Fruit fly (Drosophila melanogaster) whole organism, embryonic: Measurements from ENCODE around the gene Erk7.

Experiments used
- Aef1 ChIP-seq: fragments of 200-800 bp; sonication (Bioruptor generic); IDR thresholded peaks from 3 replicates; pipeline ENCODE4 v1.3.6; 2022; ENCODE audit warnings: missing biosample characterization, missing genetic modification characterization
- CG1024 ChIP-seq: fragments of 200-800 bp; sonication (Bioruptor generic); IDR thresholded peaks from 2 replicates; pipeline ENCODE4 v1.3.6; 2022; ENCODE audit warnings: missing biosample characterization, missing genetic modification characterization
- CG12104 ChIP-seq: fragments of 200-800 bp; sonication (Bioruptor generic); optimal IDR thresholded peaks from 3 replicates; lab custom pipeline; 2016; ENCODE audit warnings: missing biosample characterization, missing genetic modification characterization
- CG12391 ChIP-seq: fragments of 200-800 bp; sonication (Bioruptor generic); optimal IDR thresholded peaks from 3 replicates; lab custom pipeline; 2018; ENCODE audit warnings: missing biosample characterization, mild to moderate bottlenecking, missing genetic modification characterization, moderate library complexity
- CG13123 ChIP-seq: fragments of 200-800 bp; sonication (Bioruptor generic); optimal IDR thresholded peaks from 2 replicates; lab custom pipeline; 2016; ENCODE audit warnings: missing biosample characterization, missing genetic modification characterization
- CG13287 ChIP-seq: fragments of 200-800 bp; sonication (Bioruptor generic); IDR thresholded peaks from 2 replicates; pipeline ENCODE4 v1.3.6; 2022; ENCODE audit warnings: missing biosample characterization, missing genetic modification characterization; ENCODE audit not compliant: partially characterized antibody
- CG14441 ChIP-seq: fragments of 200-800 bp; sonication (Bioruptor generic); IDR thresholded peaks from 2 replicates; pipeline ENCODE4 v1.3.6; 2022; ENCODE audit warnings: missing biosample characterization, missing genetic modification characterization
- CG1832 ChIP-seq: fragments of 200-800 bp; sonication (Bioruptor generic); optimal IDR thresholded peaks from 2 replicates; lab custom pipeline; 2017; ENCODE audit warnings: missing biosample characterization, mild to moderate bottlenecking, missing genetic modification characterization, inconsistent platforms
- CG2116 ChIP-seq: fragments of 200-800 bp; sonication (Bioruptor generic); optimal IDR thresholded peaks from 3 replicates; lab custom pipeline; 2018; ENCODE audit warnings: missing biosample characterization, mild to moderate bottlenecking, missing genetic modification characterization
- CG3163 ChIP-seq: fragments of 200-800 bp; sonication (Bioruptor generic); optimal IDR thresholded peaks from 3 replicates; lab custom pipeline; 2016; ENCODE audit warnings: missing biosample characterization, missing genetic modification characterization
- CG34224 ChIP-seq: fragments of 200-800 bp; sonication (Bioruptor generic); IDR thresholded peaks from 3 replicates; pipeline ENCODE4 v1.3.6; 2022; ENCODE audit warnings: missing biosample characterization, missing genetic modification characterization; ENCODE audit not compliant: partially characterized antibody
- CG6791 ChIP-seq: fragments of 200-800 bp; sonication (Bioruptor generic); IDR thresholded peaks from 3 replicates; pipeline ENCODE4 v1.3.6; 2022; ENCODE audit warnings: missing biosample characterization, missing genetic modification characterization; ENCODE audit not compliant: partially characterized antibody
- CG7963 ChIP-seq: fragments of 200-800 bp; sonication (Bioruptor generic); IDR thresholded peaks from 3 replicates; pipeline ENCODE4 v1.3.6; 2022; ENCODE audit warnings: missing biosample characterization, missing genetic modification characterization; ENCODE audit not compliant: partially characterized antibody
- CG9797 ChIP-seq: fragments of 200-800 bp; sonication (Bioruptor generic); optimal IDR thresholded peaks from 3 replicates; lab custom pipeline; 2018; ENCODE audit warnings: missing biosample characterization, mild to moderate bottlenecking, missing genetic modification characterization
- CoRest ChIP-seq: fragments of 200-800 bp; sonication (Bioruptor generic); optimal IDR thresholded peaks from 3 replicates; lab custom pipeline; 2018; ENCODE audit warnings: missing biosample characterization, mild to moderate bottlenecking, missing genetic modification characterization, moderate library complexity
- Deaf1 ChIP-seq: fragments of 200-800 bp; optimal IDR thresholded peaks from 3 replicates; lab custom pipeline; 2019; ENCODE audit warnings: missing biosample characterization, mild to moderate bottlenecking, missing genetic modification characterization, moderate library complexity
- Dll ChIP-seq: fragments of 200-800 bp; sonication (Bioruptor generic); IDR thresholded peaks from 4 replicates; pipeline ENCODE4 v1.3.6; 2022; ENCODE audit warnings: missing biosample characterization, missing genetic modification characterization; ENCODE audit not compliant: partially characterized antibody
- Dp ChIP-seq: fragments of 200-800 bp; sonication (Bioruptor generic); optimal IDR thresholded peaks from 2 replicates; lab custom pipeline; 2018; ENCODE audit warnings: missing biosample characterization, mild to moderate bottlenecking, missing genetic modification characterization, moderate library complexity
- E2f2 ChIP-seq: fragments of 200-800 bp; sonication (Bioruptor generic); IDR thresholded peaks from 2 replicates; pipeline ENCODE4 v1.3.6; 2022; ENCODE audit warnings: missing biosample characterization, missing genetic modification characterization
- Elba2 ChIP-seq: fragments of 200-800 bp; sonication (Bioruptor generic); optimal IDR thresholded peaks from 3 replicates; lab custom pipeline; 2016; ENCODE audit warnings: missing biosample characterization, missing genetic modification characterization
- Gug ChIP-seq: fragments of 200-800 bp; sonication (Bioruptor generic); IDR thresholded peaks from 4 replicates; pipeline ENCODE4 v1.3.6; 2022; ENCODE audit warnings: missing biosample characterization, missing genetic modification characterization
- HHEX ChIP-seq: fragments of 200-800 bp; sonication (Bioruptor generic); optimal IDR thresholded peaks from 3 replicates; lab custom pipeline; 2017; ENCODE audit warnings: missing biosample characterization, mild to moderate bottlenecking, missing genetic modification characterization, missing genetic modification reagents
- Jarid2 ChIP-seq: fragments of 200-800 bp; sonication (Bioruptor generic); optimal IDR thresholded peaks from 3 replicates; lab custom pipeline; 2017; ENCODE audit warnings: mild to moderate bottlenecking, missing biosample characterization, missing genetic modification reagents, missing genetic modification characterization
- MTF-1 ChIP-seq: fragments of 200-800 bp; sonication (Bioruptor generic); optimal IDR thresholded peaks from 2 replicates; lab custom pipeline; 2018; ENCODE audit warnings: missing biosample characterization, mild to moderate bottlenecking, missing genetic modification characterization, borderline replicate concordance
- Nf-YA ChIP-seq: fragments of 200-800 bp; sonication (Bioruptor generic); IDR thresholded peaks from 2 replicates; pipeline ENCODE4 v1.3.6; 2022; ENCODE audit warnings: missing biosample characterization, missing genetic modification characterization
- Nf-YB ChIP-seq: fragments of 200-800 bp; sonication (Bioruptor generic); optimal IDR thresholded peaks from 3 replicates; lab custom pipeline; 2019; ENCODE audit warnings: missing biosample characterization, mild to moderate bottlenecking, missing genetic modification characterization, moderate library complexity
- Nf-YC ChIP-seq: fragments of 200-800 bp; optimal IDR thresholded peaks from 3 replicates; lab custom pipeline; 2019; ENCODE audit warnings: missing biosample characterization, mild to moderate bottlenecking, missing genetic modification characterization, moderate library complexity
- Sry-δ ChIP-seq: fragments of 200-800 bp; sonication (Bioruptor generic); optimal IDR thresholded peaks from 2 replicates; lab custom pipeline; 2016; ENCODE audit warnings: missing biosample characterization, missing genetic modification characterization
- YL-1 ChIP-seq: fragments of 200-800 bp; sonication (Bioruptor generic); optimal IDR thresholded peaks from 3 replicates; lab custom pipeline; 2017; ENCODE audit warnings: missing biosample characterization, mild to moderate bottlenecking, missing genetic modification characterization
- amos ChIP-seq: fragments of 200-800 bp; sonication (Bioruptor generic); IDR thresholded peaks from 2 replicates; pipeline ENCODE4 v1.3.6; 2022; ENCODE audit warnings: missing biosample characterization, missing genetic modification characterization; ENCODE audit not compliant: partially characterized antibody
- ato ChIP-seq: fragments of 200-800 bp; sonication (Bioruptor generic); IDR thresholded peaks from 2 replicates; pipeline ENCODE4 v1.3.6; 2022; ENCODE audit warnings: missing biosample characterization, missing genetic modification characterization; ENCODE audit not compliant: partially characterized antibody
- bowl ChIP-seq: fragments of 200-800 bp; sonication (Bioruptor generic); IDR thresholded peaks from 2 replicates; pipeline ENCODE4 v1.3.6; 2022; ENCODE audit warnings: missing biosample characterization, missing genetic modification characterization
- chn ChIP-seq: fragments of 200-800 bp; sonication (Bioruptor generic); optimal IDR thresholded peaks from 2 replicates; lab custom pipeline; 2016; ENCODE audit warnings: missing biosample characterization, missing genetic modification characterization
- crol ChIP-seq: fragments of 200-800 bp; sonication (Bioruptor generic); IDR thresholded peaks from 2 replicates; pipeline ENCODE4 v1.3.6; 2022; ENCODE audit warnings: missing biosample characterization, missing genetic modification characterization
- gfzf ChIP-seq: fragments of 200-800 bp; sonication (Bioruptor generic); optimal IDR thresholded peaks from 2 replicates; lab custom pipeline; 2016; ENCODE audit warnings: missing biosample characterization, mild to moderate bottlenecking, missing genetic modification characterization, moderate library complexity
- gsb-n ChIP-seq: fragments of 200-800 bp; sonication (Bioruptor generic); optimal IDR thresholded peaks from 3 replicates; lab custom pipeline; 2018; ENCODE audit warnings: missing biosample characterization, mild to moderate bottlenecking, missing genetic modification characterization
- ham ChIP-seq: fragments of 200-800 bp; sonication (Bioruptor generic); IDR thresholded peaks from 2 replicates; pipeline ENCODE4 v1.3.6; 2022; ENCODE audit warnings: missing biosample characterization, missing genetic modification characterization
- hb ChIP-seq: fragments of 200-800 bp; sonication (Bioruptor generic); IDR thresholded peaks from 3 replicates; pipeline ENCODE4 v1.3.6; 2022; ENCODE audit warnings: missing biosample characterization, missing genetic modification characterization; ENCODE audit not compliant: partially characterized antibody
- pnt ChIP-seq: fragments of 200-800 bp; sonication (Bioruptor generic); optimal IDR thresholded peaks from 3 replicates; lab custom pipeline; 2016; ENCODE audit warnings: missing biosample characterization, missing genetic modification characterization
- psq ChIP-seq: fragments of 200-800 bp; sonication (Bioruptor generic); optimal IDR thresholded peaks from 2 replicates; lab custom pipeline; 2017; ENCODE audit warnings: missing biosample characterization, missing genetic modification characterization
- pzg ChIP-seq: fragments of 200-800 bp; sonication (Bioruptor generic); optimal IDR thresholded peaks from 3 replicates; lab custom pipeline; 2018; ENCODE audit warnings: missing biosample characterization, mild to moderate bottlenecking, missing genetic modification characterization, moderate library complexity
- sd ChIP-seq: fragments of 200-800 bp; sonication (Bioruptor generic); optimal IDR thresholded peaks from 3 replicates; lab custom pipeline; 2018; ENCODE audit warnings: missing biosample characterization, mild to moderate bottlenecking, missing genetic modification characterization, moderate library complexity
- shn ChIP-seq: fragments of 200-800 bp; sonication (Bioruptor generic); optimal IDR thresholded peaks from 3 replicates; lab custom pipeline; 2016; ENCODE audit warnings: missing biosample characterization, missing genetic modification characterization
- sug ChIP-seq: fragments of 200-800 bp; optimal IDR thresholded peaks from 2 replicates; lab custom pipeline; 2019; ENCODE audit warnings: missing biosample characterization, mild to moderate bottlenecking, missing genetic modification characterization, moderate library complexity
- tll ChIP-seq, 2 experiments: fragments of 200-800 bp in 1 of 2; fragments of >200 bp in 1 of 2; sonication (Bioruptor generic) in 1 of 2; optimal IDR thresholded peaks; 2 replicates each; lab custom pipeline; 2017 to 2019; ENCODE audit warnings: missing biosample characterization in 2 of 2, missing genetic modification characterization in 2 of 2, mild to moderate bottlenecking in 1 of 2, moderate library complexity in 1 of 2
- vnd ChIP-seq: fragments of 200-800 bp; sonication (Bioruptor generic); IDR thresholded peaks from 3 replicates; pipeline ENCODE4 v1.3.6; 2022; ENCODE audit warnings: missing biosample characterization, missing genetic modification characterization; ENCODE audit not compliant: partially characterized antibody
- yki ChIP-seq: fragments of >200 bp; optimal IDR thresholded peaks from 3 replicates; lab custom pipeline; 2018

Gene Erk7

DNA sequence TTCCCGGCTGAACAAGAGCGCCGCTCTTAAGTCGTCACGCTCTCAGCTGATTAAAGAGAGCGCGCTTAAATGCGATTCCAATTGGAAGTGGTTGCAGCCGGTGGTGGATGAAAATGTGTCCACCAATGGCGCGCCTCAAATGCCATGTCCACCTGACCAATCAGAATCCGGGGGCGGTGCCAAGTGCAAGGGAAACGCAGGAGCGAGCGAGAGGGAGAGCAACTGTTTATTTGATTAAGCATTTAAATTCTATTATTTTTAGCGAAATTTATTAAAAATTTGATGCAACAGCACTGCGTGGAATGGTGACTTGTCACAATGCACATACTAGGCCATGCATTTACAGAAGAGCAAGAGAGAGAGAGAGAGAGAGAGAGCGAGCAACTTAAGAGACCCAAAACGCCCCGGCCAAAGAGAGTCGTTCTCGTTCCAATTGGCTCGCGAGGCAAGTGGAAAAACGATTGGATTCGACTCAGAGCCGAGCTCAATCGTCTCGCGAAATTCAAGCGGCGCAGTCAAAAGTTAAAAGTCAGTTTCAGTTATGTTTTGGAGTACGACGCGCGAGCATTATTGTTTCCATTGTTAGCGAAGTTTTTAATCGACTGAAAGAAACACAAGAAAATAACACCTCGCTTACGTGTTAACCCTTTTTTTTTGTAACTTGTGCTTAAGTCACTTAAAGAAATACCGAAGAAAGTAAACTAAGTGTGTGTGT is 16.7 kb upstream of the Erk7 start, which contains the start of gene lz (continued):
- TF ChIP-seq CG12104 (GFP tag; lab: Kevin White, UChicago), result no peak
- no peak for TF ChIP-seq CG12391 (tag; lab: Kevin White, UChicago)
- 0 out of 2 replicates have a peak, but pooled peaks have one; percentile 8 for TF ChIP-seq CG13287
- TF ChIP-seq pnt (GFP tag; lab: Kevin White, UChicago), result no peak
- TF ChIP-seq chn (GFP tag; lab: Kevin White, UChicago), result no peak
- TF ChIP-seq tll (GFP tag; optimal IDR thresholded peaks at IDR 0.05; lab: Kevin White, UChicago), result peak in 1 of 2 experiments; percentile 52
- no peak for TF ChIP-seq Aef1 (GFP tag; lab: Robert Waterston, UW)
- no peak for TF ChIP-seq Gug (GFP tag; lab: Robert Waterston, UW)
- TF ChIP-seq Dll (GFP tag; lab: Robert Waterston, UW), result peak; percentile 56; the same call in 1 of the 4 replicates
- TF ChIP-seq HHEX (GFP tag; lab: Kevin White, UChicago), result no peak
- peak; percentile 37; the same call in 1 of the 2 replicates for TF ChIP-seq Nf-YA (GFP tag; lab: Robert Waterston, UW)
- peak; percentile 63 for TF ChIP-seq CG1832
- TF ChIP-seq CG1024 (GFP tag; lab: Robert Waterston, UW), result no peak
- no peak for TF ChIP-seq psq
- TF ChIP-seq yki (lab: Kevin White, UChicago), result peak; percentile 73
- TF ChIP-seq Nf-YC (tag; lab: Kevin White, UChicago), result peak; percentile 99
- TF ChIP-seq pzg (GFP tag; lab: Kevin White, UChicago), result no peak
- peak; percentile 62 for TF ChIP-seq Jarid2
- peak; percentile 15 for TF ChIP-seq gsb-n (tag; lab: Kevin White, UChicago)
- 0 out of 3 replicates have a peak, but pooled peaks have one; percentile 19 for TF ChIP-seq CG34224 (GFP tag; lab: Robert Waterston, UW)
- peak; percentile 86 for TF ChIP-seq Deaf1
- peak; percentile 100 for TF ChIP-seq Nf-YB (GFP tag; lab: Kevin White, UChicago)
- TF ChIP-seq CG3163 (GFP tag; lab: Kevin White, UChicago), result peak; percentile 95
- TF ChIP-seq Elba2 (GFP tag; lab: Kevin White, UChicago), result peak; percentile 43

- no peak for TF ChIP-seq shn
- no peak for TF ChIP-seq bowl (GFP tag; lab: Robert Waterston, UW)
- TF ChIP-seq ato (GFP tag; lab: Robert Waterston, UW), result 0 out of 2 replicates have a peak, but pooled peaks have one; percentile 34
- TF ChIP-seq Dp (GFP tag; lab: Kevin White, UChicago), result peak; percentile 66
- TF ChIP-seq E2f2 (GFP tag; lab: Robert Waterston, UW), result peak; percentile 74
- peak; percentile 30 for TF ChIP-seq Sry-δ
- peak; percentile 24 for TF ChIP-seq CG2116 (GFP tag; lab: Kevin White, UChicago)
- no peak for TF ChIP-seq vnd
- no peak for TF ChIP-seq CG14441 (GFP tag; lab: Robert Waterston, UW)
- TF ChIP-seq gfzf, result peak; percentile 95
- TF ChIP-seq crol, result peak; percentile 51
- TF ChIP-seq MTF-1, result no peak
- TF ChIP-seq CG6791, result 0 out of 3 replicates have a peak, but pooled peaks have one; percentile 43
- peak; percentile 24 for TF ChIP-seq CoRest (tag; lab: Kevin White, UChicago)
- no peak for TF ChIP-seq CG7963 (GFP tag; lab: Robert Waterston, UW)
- TF ChIP-seq CG34224 (GFP tag; lab: Robert Waterston, UW), result no peak
- TF ChIP-seq CG12391 (tag; lab: Kevin White, UChicago), result peak; percentile 31
- no peak for TF ChIP-seq hb (GFP tag; lab: Robert Waterston, UW)
- peak; percentile 70 for TF ChIP-seq sd (tag; lab: Kevin White, UChicago)
- TF ChIP-seq sug (tag; lab: Kevin White, UChicago), result peak; percentile 49
- peak; percentile 20 for TF ChIP-seq YL-1 (GFP tag; lab: Kevin White, UChicago)
- no peak for TF ChIP-seq CG13123 (GFP tag; lab: Kevin White, UChicago)
- peak; percentile 40; the same call in 1 of the 2 replicates for TF ChIP-seq amos (GFP tag; lab: Robert Waterston, UW)
- no peak for TF ChIP-seq ham
- TF ChIP-seq CG9797 (GFP tag; lab: Kevin White, UChicago), result peak; percentile 73
These were observed 15.3 kb upstream of the Erk7 start, which contains the start of gene c11.1 for dm6 chrX:9282783-9283289. Gene c11.1, minus strand, starts transcription at chrX:9283117.
